Worm (Caenorhabditis elegans): Measurements from ENCODE around the gene Y40C7B.4.

Gene Y40C7B.4

DNA sequence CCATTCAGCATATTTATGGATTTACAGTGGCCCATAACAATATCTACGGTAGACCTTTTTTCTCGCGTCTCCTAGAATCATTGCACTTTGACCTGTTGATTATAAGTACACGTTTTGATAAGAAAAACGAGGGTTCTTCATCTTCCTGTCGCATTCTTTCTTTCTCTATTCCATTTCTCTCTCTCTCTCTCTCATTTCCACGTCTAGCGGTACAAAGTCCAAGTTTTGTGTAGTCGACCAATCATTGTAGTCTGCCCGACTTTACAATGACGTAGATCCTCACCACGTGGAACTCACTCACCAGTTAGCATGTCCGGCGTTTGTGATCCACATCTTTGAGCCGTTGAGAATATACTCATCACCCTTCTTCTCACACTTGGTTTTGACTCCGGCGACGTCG is 40.4 kb downstream of the Y40C7B.4 start:
- TF ChIP-seq unc-120 (tag; optimal IDR thresholded peaks at IDR 0.05; ENCODE audit: poor library complexity, severe bottlenecking) (peak; percentile 4), hlh-1 (tag; optimal IDR thresholded peaks at IDR 0.05) (no peak), nhr-76 (tag; optimal IDR thresholded peaks at IDR 0.05) (no peak), unc-62 (GFP tag; optimal IDR thresholded peaks at IDR 0.05) (peak; percentile 53)

DNA sequence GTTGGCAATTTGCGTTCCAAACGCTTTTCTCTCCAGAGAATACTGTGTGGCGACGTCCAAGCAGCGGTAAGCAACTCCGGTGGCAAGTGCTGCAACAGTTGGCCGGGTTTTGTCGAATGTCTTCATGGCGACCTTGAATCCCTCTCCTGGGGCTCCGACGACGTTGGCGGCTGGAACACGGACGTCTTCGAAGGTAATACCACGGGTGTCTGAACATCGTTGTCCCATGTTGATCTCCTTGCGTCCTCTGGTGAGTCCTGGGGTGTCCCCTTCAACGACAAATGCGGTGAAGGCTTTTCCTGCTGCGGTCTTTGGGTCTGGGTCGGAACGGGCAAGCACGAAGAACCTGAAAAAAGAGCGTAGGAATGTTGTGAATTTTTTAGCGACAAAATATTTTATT is 40.8 kb downstream of the Y40C7B.4 start:
- no peak for TF ChIP-seq ztf-11 (tag; optimal IDR thresholded peaks at IDR 0.05)
- TF ChIP-seq nhr-2 (tag; optimal IDR thresholded peaks at IDR 0.05) = no peak
- no peak for TF ChIP-seq nhr-237 (tag; optimal IDR thresholded peaks at IDR 0.05)

DNA sequence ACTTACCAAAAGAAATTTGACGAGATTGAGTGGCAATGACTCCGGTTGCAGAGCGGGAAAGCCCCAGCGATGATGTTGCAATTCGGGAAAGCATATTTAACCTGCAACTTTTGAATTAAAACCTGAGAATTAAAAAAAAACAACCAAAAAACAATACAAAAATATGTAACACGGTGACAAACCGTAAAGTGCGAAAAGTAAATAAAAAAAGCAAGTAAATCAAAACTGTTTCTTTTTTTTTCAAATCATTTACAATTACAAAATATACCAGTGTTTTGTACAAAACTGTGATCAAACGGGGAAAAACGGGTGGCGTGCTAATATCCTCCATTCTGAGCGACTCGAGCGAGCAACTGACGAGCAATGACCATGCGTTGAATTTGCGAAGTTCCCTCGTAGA is 41.8 kb downstream of the Y40C7B.4 start, which contains the start of gene acdh-10:
Gene acdh-10 (minus strand): TSS at position 101 of the 400 bp plus-strand sequence.
- TF ChIP-seq ztf-11 (tag; optimal IDR thresholded peaks at IDR 0.05) (no peak), lin-32 (GFP tag; optimal IDR thresholded peaks at IDR 0.05) (no peak), hlh-1 (tag; optimal IDR thresholded peaks at IDR 0.05) (no peak), lin-13 (tag; optimal IDR thresholded peaks at IDR 0.05) (no peak), unc-120 (tag; optimal IDR thresholded peaks at IDR 0.05; ENCODE audit: poor library complexity, severe bottlenecking) (no peak), M03D4.4 (tag; optimal IDR thresholded peaks at IDR 0.05) (no peak), ces-1 (GFP tag; optimal IDR thresholded peaks at IDR 0.05) (no peak), ceh-39 (tag; optimal IDR thresholded peaks at IDR 0.05) (no peak)

DNA sequence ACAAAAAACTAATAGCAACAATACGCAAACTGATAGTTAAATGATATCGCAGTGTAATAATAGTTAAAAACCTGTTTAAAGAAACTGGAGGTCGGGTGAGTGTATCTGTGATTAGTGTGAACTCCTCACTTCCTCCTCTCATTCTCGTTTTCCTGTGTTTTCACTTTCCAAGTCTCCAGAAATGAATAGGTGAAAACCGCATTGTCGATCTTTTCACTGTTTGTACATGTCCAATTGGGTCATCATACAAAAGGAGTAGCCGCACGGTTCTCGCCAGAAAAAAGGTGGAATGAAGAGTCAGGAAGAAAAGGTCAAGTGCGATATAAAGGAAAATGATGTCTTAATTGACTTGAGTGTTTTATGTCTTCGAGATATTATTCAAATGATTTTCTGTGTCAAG is 45.1 kb downstream of the Y40C7B.4 start:
- TF ChIP-seq blmp-1 (tag; optimal IDR thresholded peaks at IDR 0.05) (peak; percentile 78), drap-1 (GFP tag; optimal IDR thresholded peaks at IDR 0.05) (no peak)

DNA sequence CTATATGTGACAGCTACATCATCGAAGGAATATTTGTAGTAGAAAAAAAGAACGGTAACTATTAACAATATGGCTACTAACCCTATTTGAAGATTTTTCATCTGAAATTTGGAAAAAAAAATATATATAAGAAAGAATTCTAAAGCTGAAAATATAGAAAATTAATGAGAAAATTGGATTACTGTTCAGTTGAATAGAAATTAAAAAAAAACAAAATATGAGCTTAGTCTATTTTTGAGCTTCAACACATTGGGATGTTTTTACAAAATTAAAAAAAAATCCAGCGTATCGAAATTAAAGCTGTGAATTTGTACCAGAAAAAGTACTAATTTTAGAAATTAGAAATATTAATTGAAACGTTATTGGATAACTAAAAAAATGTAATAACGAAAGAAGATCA is 47.3 kb downstream of the Y40C7B.4 start, which contains the start of gene T08G2.2:
Gene T08G2.2 (minus strand): TSS at position 101 of the 400 bp plus-strand sequence.
- TF ChIP-seq mls-2 (tag; optimal IDR thresholded peaks at IDR 0.05) (no peak), ceh-83 (GFP tag; optimal IDR thresholded peaks at IDR 0.05) (no peak), nhr-237 (tag; optimal IDR thresholded peaks at IDR 0.05) (no peak), mep-1 (tag; optimal IDR thresholded peaks at IDR 0.05) (no peak), hlh-1 (tag; optimal IDR thresholded peaks at IDR 0.05) (no peak), bed-3 (GFP tag; optimal IDR thresholded peaks at IDR 0.05) (no peak), M03D4.4 (tag; optimal IDR thresholded peaks at IDR 0.05) (no peak), snpc-4 (tag; optimal IDR thresholded peaks at IDR 0.05) (no peak), lin-13 (tag; optimal IDR thresholded peaks at IDR 0.05) (no peak), unc-39 (tag; optimal IDR thresholded peaks at IDR 0.05) (no peak), tbx-8 (GFP tag; optimal IDR thresholded peaks at IDR 0.05) (no peak), cnd-1 (tag; optimal IDR thresholded peaks at IDR 0.05) (no peak)
